Worm (Caenorhabditis elegans) whole organism, L2 larva: ENCODE measurements around the gene lys-5.
A peak's percentile ranks its signal among the peaks of the same experiment; 100 is the strongest.

ENCODE experiments used
- C34F6.9 ChIP-seq: fragments of 150-350 bp; optimal IDR thresholded peaks from 2 replicates; lab custom pipeline; 2014; ENCODE audit warnings: missing biosample characterization, missing genetic modification characterization
- F13H6.1 ChIP-seq: sonication (generic microtip); optimal IDR thresholded peaks from 2 replicates; lab custom pipeline; 2016; ENCODE audit warnings: missing genetic modification characterization, missing compliant biosample characterization
- R02D3.7 ChIP-seq: fragments of 150-350 bp; optimal IDR thresholded peaks from 2 replicates; lab custom pipeline; 2014; ENCODE audit warnings: missing biosample characterization, missing genetic modification characterization
- Y55F3AM.14 ChIP-seq: fragments of 200-800 bp; sonication (Bioruptor generic); optimal IDR thresholded peaks from 2 replicates; lab custom pipeline; 2018; ENCODE audit warnings: mild to moderate bottlenecking, missing genetic modification characterization, missing compliant biosample characterization
- ZK546.5 ChIP-seq: sonication (generic microtip); optimal IDR thresholded peaks from 2 replicates; lab custom pipeline; 2017; ENCODE audit warnings: missing biosample characterization, missing genetic modification characterization
- alr-1 ChIP-seq: fragments of 150-350 bp; optimal IDR thresholded peaks from 2 replicates; lab custom pipeline; 2014; ENCODE audit warnings: missing biosample characterization, missing genetic modification characterization
- aly-2 ChIP-seq: fragments of 150-350 bp; optimal IDR thresholded peaks from 2 replicates; lab custom pipeline; 2014; ENCODE audit warnings: missing biosample characterization, missing genetic modification characterization
- ama-1 ChIP-seq: fragments of 150-350 bp; optimal IDR thresholded peaks from 2 replicates; lab custom pipeline; 2018; ENCODE audit warnings: inconsistent platforms
- blmp-1 ChIP-seq: sonication (generic microtip); optimal IDR thresholded peaks from 2 replicates; lab custom pipeline; 2017; ENCODE audit warnings: missing genetic modification characterization, mild to moderate bottlenecking, missing compliant biosample characterization, antibody characterized with exemption, moderate library complexity; ENCODE audit not compliant: insufficient read depth
- ceh-16 ChIP-seq: fragments of 150-350 bp; optimal IDR thresholded peaks from 2 replicates; lab custom pipeline; 2014; ENCODE audit warnings: missing biosample characterization, missing genetic modification characterization
- ceh-82 ChIP-seq: fragments of 150-350 bp; optimal IDR thresholded peaks from 2 replicates; lab custom pipeline; 2014; ENCODE audit warnings: missing biosample characterization, missing genetic modification characterization
- crh-2 ChIP-seq: sonication (generic microtip); optimal IDR thresholded peaks from 2 replicates; lab custom pipeline; 2017; ENCODE audit warnings: missing biosample characterization, missing genetic modification characterization
- dmd-4 ChIP-seq: sonication (generic microtip); optimal IDR thresholded peaks from 2 replicates; lab custom pipeline; 2017; ENCODE audit warnings: missing biosample characterization, missing genetic modification characterization
- egl-27 ChIP-seq: sonication (generic microtip); optimal IDR thresholded peaks from 3 replicates; lab custom pipeline; 2017; ENCODE audit warnings: missing biosample characterization, missing genetic modification reagents, missing genetic modification characterization
- elt-1 ChIP-seq: fragments of 150-350 bp; optimal IDR thresholded peaks from 2 replicates; lab custom pipeline; 2014; ENCODE audit warnings: missing biosample characterization, missing genetic modification characterization
- elt-3 ChIP-seq: sonication (generic microtip); optimal IDR thresholded peaks from 2 replicates; lab custom pipeline; 2017; ENCODE audit warnings: missing biosample characterization, missing genetic modification characterization
- fos-1 ChIP-seq: fragments of 150-350 bp; optimal IDR thresholded peaks from 2 replicates; lab custom pipeline; 2014; ENCODE audit warnings: missing biosample characterization, missing genetic modification characterization
- gmeb-1 ChIP-seq: fragments of 150-350 bp; optimal IDR thresholded peaks from 2 replicates; lab custom pipeline; 2014; ENCODE audit warnings: missing biosample characterization, missing genetic modification characterization
- lin-11 ChIP-seq: fragments of 150-350 bp; sonication (generic microtip); optimal IDR thresholded peaks from 2 replicates; lab custom pipeline; 2014; ENCODE audit warnings: missing biosample characterization, missing genetic modification characterization, inconsistent platforms, mixed read lengths
- lin-13 ChIP-seq: fragments of 150-350 bp; optimal IDR thresholded peaks from 2 replicates; lab custom pipeline; 2014; ENCODE audit warnings: missing biosample characterization, missing genetic modification reagents, missing genetic modification characterization
- lin-39 ChIP-seq: fragments of 150-350 bp; optimal IDR thresholded peaks from 2 replicates; lab custom pipeline; 2014; ENCODE audit warnings: missing biosample characterization, missing genetic modification reagents, missing genetic modification characterization
- lsy-2 ChIP-seq, 2 experiments: fragments of 150-350 bp in 1 of 2; sonication (generic microtip) in 1 of 2; optimal IDR thresholded peaks; 2 replicates each; lab custom pipeline; 2014 to 2017; ENCODE audit warnings: missing biosample characterization in 2 of 2, missing genetic modification characterization in 2 of 2
- mbf-1 ChIP-seq: sonication (generic microtip); optimal IDR thresholded peaks from 2 replicates; lab custom pipeline; 2017; ENCODE audit warnings: missing biosample characterization, missing genetic modification characterization
- mdl-1 ChIP-seq, 2 experiments: fragments of 150-350 bp in 1 of 2; sonication (generic microtip) in 1 of 2; optimal IDR thresholded peaks; 2 replicates each; lab custom pipeline; 2017; ENCODE audit warnings: missing biosample characterization in 2 of 2, missing genetic modification characterization in 2 of 2
- nhr-10 ChIP-seq: sonication (generic microtip); optimal IDR thresholded peaks from 2 replicates; lab custom pipeline; 2017; ENCODE audit warnings: missing biosample characterization, missing genetic modification characterization
- nhr-11 ChIP-seq: fragments of 150-350 bp; optimal IDR thresholded peaks from 2 replicates; lab custom pipeline; 2014; ENCODE audit warnings: missing biosample characterization, missing genetic modification characterization
- nhr-12 ChIP-seq: fragments of 150-350 bp; optimal IDR thresholded peaks from 2 replicates; lab custom pipeline; 2014; ENCODE audit warnings: missing biosample characterization, missing genetic modification characterization
- nhr-129 ChIP-seq: fragments of 150-350 bp; optimal IDR thresholded peaks from 2 replicates; lab custom pipeline; 2014; ENCODE audit warnings: missing biosample characterization, missing genetic modification characterization
- nhr-21 ChIP-seq: fragments of 150-350 bp; optimal IDR thresholded peaks from 2 replicates; lab custom pipeline; 2014; ENCODE audit warnings: missing biosample characterization, missing genetic modification characterization
- nhr-23 ChIP-seq: fragments of 150-350 bp; optimal IDR thresholded peaks from 2 replicates; lab custom pipeline; 2014; ENCODE audit warnings: missing biosample characterization, missing genetic modification reagents, missing genetic modification characterization
- nhr-237 ChIP-seq: fragments of 150-350 bp; optimal IDR thresholded peaks from 2 replicates; lab custom pipeline; 2014; ENCODE audit warnings: missing biosample characterization, missing genetic modification characterization
- nhr-25 ChIP-seq: fragments of 150-350 bp; sonication (generic microtip); optimal IDR thresholded peaks from 3 replicates; lab custom pipeline; 2014; ENCODE audit warnings: missing biosample characterization, missing genetic modification characterization
- nhr-6 ChIP-seq: fragments of 150-350 bp; optimal IDR thresholded peaks from 2 replicates; lab custom pipeline; 2014; ENCODE audit warnings: missing biosample characterization, missing genetic modification characterization
- nhr-77 ChIP-seq: fragments of 150-350 bp; optimal IDR thresholded peaks from 2 replicates; lab custom pipeline; 2014; ENCODE audit warnings: missing biosample characterization, missing genetic modification characterization
- peb-1 ChIP-seq: fragments of 150-350 bp; optimal IDR thresholded peaks from 2 replicates; lab custom pipeline; 2014; ENCODE audit warnings: missing biosample characterization, missing genetic modification characterization
- sem-4 ChIP-seq: fragments of 150-350 bp; optimal IDR thresholded peaks from 2 replicates; lab custom pipeline; 2014; ENCODE audit warnings: missing biosample characterization, missing genetic modification reagents, missing genetic modification characterization
- skn-1 ChIP-seq: sonication (generic microtip); optimal IDR thresholded peaks from 2 replicates; lab custom pipeline; 2017; ENCODE audit warnings: missing biosample characterization, missing genetic modification characterization
- sma-3 ChIP-seq: sonication (generic microtip); optimal IDR thresholded peaks from 2 replicates; lab custom pipeline; 2016; ENCODE audit warnings: missing genetic modification reagents, missing genetic modification characterization, missing compliant biosample characterization
- sma-9 ChIP-seq, 2 experiments: fragments of 150-350 bp in 1 of 2; sonication (generic microtip) in 1 of 2; optimal IDR thresholded peaks; 2 replicates each; lab custom pipeline; 2014 to 2016; ENCODE audit warnings: missing genetic modification characterization in 2 of 2, mild to moderate bottlenecking in 1 of 2, missing biosample characterization in 1 of 2, missing compliant biosample characterization in 1 of 2, missing genetic modification reagents in 1 of 2, moderate library complexity in 1 of 2
- snpc-4 ChIP-seq: fragments of 150-350 bp; optimal IDR thresholded peaks from 2 replicates; lab custom pipeline; 2014; ENCODE audit warnings: missing biosample characterization, missing genetic modification characterization
- unc-39 ChIP-seq: fragments of 150-350 bp; optimal IDR thresholded peaks from 2 replicates; lab custom pipeline; 2014; ENCODE audit warnings: missing biosample characterization, missing genetic modification characterization
- unc-55 ChIP-seq: fragments of 150-350 bp; sonication (generic microtip); optimal IDR thresholded peaks from 3 replicates; lab custom pipeline; 2014; ENCODE audit warnings: missing biosample characterization, missing genetic modification reagents, missing genetic modification characterization
- unc-62 ChIP-seq: fragments of 150-350 bp; optimal IDR thresholded peaks from 2 replicates; lab custom pipeline; 2014; ENCODE audit warnings: missing biosample characterization, missing genetic modification reagents, missing genetic modification characterization
- zag-1 ChIP-seq: fragments of 150-350 bp; optimal IDR thresholded peaks from 2 replicates; lab custom pipeline; 2014; ENCODE audit warnings: missing biosample characterization, missing genetic modification characterization
- ztf-1 ChIP-seq: fragments of 200-800 bp; sonication (Bioruptor generic); conservative IDR thresholded peaks from 2 replicates; pipeline ENCODE4 v1.3.6; 2022; ENCODE audit warnings: missing genetic modification characterization, missing compliant biosample characterization
- ztf-4 ChIP-seq: fragments of 150-350 bp; optimal IDR thresholded peaks from 2 replicates; lab custom pipeline; 2014; ENCODE audit warnings: missing biosample characterization, missing genetic modification characterization

lys-5 gene

DNA sequence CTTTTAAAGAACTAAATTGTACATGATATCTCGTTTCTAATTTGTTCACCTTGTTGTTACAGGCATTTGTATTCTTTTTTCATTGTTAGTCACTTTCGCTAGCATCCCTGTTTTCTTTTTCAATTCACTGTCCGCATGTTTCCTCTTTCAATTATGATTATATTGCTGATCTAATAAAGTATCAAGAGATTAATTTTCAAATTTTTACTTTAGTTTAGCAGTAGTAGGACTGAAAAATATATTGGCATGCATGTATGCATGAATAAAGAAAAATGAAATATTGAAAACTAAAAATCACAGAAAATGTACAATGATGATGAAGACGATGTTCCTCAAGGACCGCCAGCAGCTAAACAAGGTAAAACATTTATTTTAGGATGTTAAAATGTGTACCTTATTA, 12.6 kb upstream of the lys-5 start, which contains the start of gene rbm-17:
rbm-17 (plus strand) TSS at position 301 of the 400 bp plus-strand sequence.
- TF ChIP-seq unc-55, result no peak
- no peak for TF ChIP-seq lsy-2 (tag; optimal IDR thresholded peaks at IDR 0.05; lab: Kevin White, UChicago)

ce11 chrIV:11636409-11636723, 11.0 kb upstream of the lys-5 start, which contains the start of gene F58B3.6:
F58B3.6 (plus strand) TSS chrIV:11636648.
- peak; percentile 19 for TF ChIP-seq crh-2
- peak; percentile 27 for TF ChIP-seq gmeb-1
- TF ChIP-seq nhr-25 (tag; lab: Kevin White, UChicago), result peak; percentile 3
- no peak for TF ChIP-seq nhr-11
- peak; percentile 27 for TF ChIP-seq sma-9 (GFP tag; optimal IDR thresholded peaks at IDR 0.05; lab: Kevin White, UChicago)
- no peak for TF ChIP-seq sma-9 (tag; optimal IDR thresholded peaks at IDR 0.05; lab: Kevin White, UChicago)
- TF ChIP-seq nhr-129 (tag; lab: Kevin White, UChicago), result peak; percentile 40
- TF ChIP-seq nhr-12, result no peak
- peak in 1 of 2 experiments; percentile 43 for TF ChIP-seq lsy-2 (tag; optimal IDR thresholded peaks at IDR 0.05; lab: Kevin White, UChicago)
- peak; percentile 10 for TF ChIP-seq C34F6.9 (tag; lab: Kevin White, UChicago)
- no peak for TF ChIP-seq elt-3

- peak; percentile 50 for TF ChIP-seq skn-1 (tag; lab: Kevin White, UChicago)
- no peak for TF ChIP-seq ztf-1
- TF ChIP-seq nhr-12, result no peak
- no peak for TF ChIP-seq ama-1 (lab: Kevin White, UChicago)
- no peak for TF ChIP-seq nhr-23
- peak; percentile 56 for TF ChIP-seq F13H6.1 (tag; lab: Kevin White, UChicago)
- no peak for TF ChIP-seq egl-27 (tag; lab: Kevin White, UChicago)
- TF ChIP-seq sem-4 (tag; lab: Kevin White, UChicago), result no peak
- peak; percentile 61 for TF ChIP-seq sma-9 (GFP tag; optimal IDR thresholded peaks at IDR 0.05; lab: Kevin White, UChicago)
- TF ChIP-seq sma-9 (tag; optimal IDR thresholded peaks at IDR 0.05; lab: Kevin White, UChicago), result no peak
- TF ChIP-seq R02D3.7, result no peak
- no peak for TF ChIP-seq dmd-4 (tag; lab: Kevin White, UChicago)
- peak; percentile 10 for TF ChIP-seq zag-1 (tag; lab: Kevin White, UChicago)
- no peak for TF ChIP-seq mdl-1 (tag; optimal IDR thresholded peaks at IDR 0.05; lab: Kevin White, UChicago)
- TF ChIP-seq Y55F3AM.14 (GFP tag; lab: Kevin White, UChicago), result no peak
- TF ChIP-seq gmeb-1, result peak; percentile 48
- TF ChIP-seq aly-2 (tag; lab: Kevin White, UChicago), result no peak
- peak; percentile 84 for TF ChIP-seq sma-3
- TF ChIP-seq ztf-4 (tag; lab: Kevin White, UChicago), result no peak
- TF ChIP-seq ceh-82, result no peak
- no peak for TF ChIP-seq lin-11 (tag; lab: Kevin White, UChicago)
- no peak for TF ChIP-seq nhr-237
- no peak for TF ChIP-seq unc-39 (tag; lab: Kevin White, UChicago)
- peak; percentile 80 for TF ChIP-seq unc-55
- TF ChIP-seq elt-3, result no peak
- TF ChIP-seq ZK546.5 (tag; lab: Kevin White, UChicago), result no peak
- peak; percentile 93 for TF ChIP-seq C34F6.9 (tag; lab: Kevin White, UChicago)
- TF ChIP-seq nhr-77 (tag; lab: Kevin White, UChicago), result no peak
- TF ChIP-seq nhr-6 (tag; lab: Kevin White, UChicago), result no peak
- peak; percentile 51 to 86 for TF ChIP-seq lsy-2 (tag; optimal IDR thresholded peaks at IDR 0.05; lab: Kevin White, UChicago)
- TF ChIP-seq lin-39 (tag; lab: Kevin White, UChicago), result no peak
- TF ChIP-seq nhr-11, result no peak
- peak; percentile 71 for TF ChIP-seq crh-2
- TF ChIP-seq unc-62, result no peak
- no peak for TF ChIP-seq elt-1 (tag; lab: Kevin White, UChicago)
- no peak for TF ChIP-seq mbf-1 (tag; lab: Kevin White, UChicago)
- TF ChIP-seq ceh-16 (tag; lab: Kevin White, UChicago), result no peak
- TF ChIP-seq nhr-21 (tag; lab: Kevin White, UChicago), result no peak
- no peak for TF ChIP-seq blmp-1 (tag; lab: Kevin White, UChicago)
- peak; percentile 49 for TF ChIP-seq nhr-25 (tag; lab: Kevin White, UChicago)
- no peak for TF ChIP-seq snpc-4 (tag; lab: Kevin White, UChicago)
- TF ChIP-seq peb-1, result no peak
- TF ChIP-seq fos-1 (tag; lab: Kevin White, UChicago), result peak; percentile 17
- peak; percentile 53 for TF ChIP-seq lin-13 (GFP tag; lab: Kevin White, UChicago)
- TF ChIP-seq alr-1 (tag; lab: Kevin White, UChicago), result no peak
- TF ChIP-seq nhr-129 (tag; lab: Kevin White, UChicago), result peak; percentile 80
- TF ChIP-seq nhr-10, result no peak
Observed at ce11 chrIV:11635437-11636408, 10.3 kb upstream of the lys-5 start, which contains the start of gene mars-1. mars-1 (minus strand) TSS chrIV:11635487.
